Fruit fly (Drosophila melanogaster): Measurements from ENCODE around the gene CG33178.

CG33178 gene

dm6 chrX:15076606-15077005 lies 6.0 kb upstream of the CG33178 start (continued):
- no peak for TF ChIP-seq CG13287 (GFP tag; IDR thresholded peaks at IDR 0.05; ENCODE audit: partially characterized antibody)
- no peak for TF ChIP-seq CHES-1-like (GFP tag; optimal IDR thresholded peaks at IDR 0.05)
- TF ChIP-seq CG13624 (GFP tag; optimal IDR thresholded peaks at IDR 0.05) = no peak
- no peak for TF ChIP-seq CG43689 (GFP tag; IDR thresholded peaks at IDR 0.05)
- 0 out of 3 replicates have a peak, but pooled peaks have one; percentile 41 for TF ChIP-seq row (GFP tag; IDR thresholded peaks at IDR 0.05)
- no peak for TF ChIP-seq CG7372 (GFP tag; IDR thresholded peaks at IDR 0.05)
- no peak for TF ChIP-seq Aef1 (GFP tag; IDR thresholded peaks at IDR 0.05)
- TF ChIP-seq Six4 (GFP tag; optimal IDR thresholded peaks at IDR 0.05) = no peak
- TF ChIP-seq bowl (GFP tag; IDR thresholded peaks at IDR 0.05) = no peak
- no peak for TF ChIP-seq al (GFP tag; IDR thresholded peaks at IDR 0.05)
- TF ChIP-seq ro (GFP tag; IDR thresholded peaks at IDR 0.05) = no peak
- TF ChIP-seq CG6765 (GFP tag; optimal IDR thresholded peaks at IDR 0.05) = no peak
- TF ChIP-seq CG9932 (GFP tag; IDR thresholded peaks at IDR 0.05) = peak; percentile 15; the same call in 1 of the 2 replicates
- no peak for TF ChIP-seq grau (tag; optimal IDR thresholded peaks at IDR 0.05)
- no peak for TF ChIP-seq nerfin-1 (tag; optimal IDR thresholded peaks at IDR 0.05)
- TF ChIP-seq chif (GFP tag; optimal IDR thresholded peaks at IDR 0.05) = no peak
- no peak for TF ChIP-seq insv (GFP tag; optimal IDR thresholded peaks at IDR 0.05)
- no peak for TF ChIP-seq cad (GFP tag; optimal IDR thresholded peaks at IDR 0.05)
- TF ChIP-seq CG8388 (GFP tag; optimal IDR thresholded peaks at IDR 0.05) = peak; percentile 65
- no peak for TF ChIP-seq klu (GFP tag; IDR thresholded peaks at IDR 0.05)
- no peak; the same call in 2 of the 3 replicates for TF ChIP-seq tgo (GFP tag; IDR thresholded peaks at IDR 0.05)
- TF ChIP-seq az2 (GFP tag; optimal IDR thresholded peaks at IDR 0.05) = no peak
- TF ChIP-seq bigmax (GFP tag; optimal IDR thresholded peaks at IDR 0.05) = no peak
- no peak for TF ChIP-seq CG9215 (GFP tag; IDR thresholded peaks at IDR 0.05)

- TF ChIP-seq Nf-YC (tag; optimal IDR thresholded peaks at IDR 0.05) (peak; percentile 43), bsh (GFP tag; optimal IDR thresholded peaks at IDR 0.05) (peak in 1 of 2 experiments; percentile 35), Med (GFP tag) (peak; percentile 30), sens (GFP tag) (peak; percentile 62), Nf-YB (GFP tag; optimal IDR thresholded peaks at IDR 0.05) (peak; percentile 15), nom (GFP tag; optimal IDR thresholded peaks at IDR 0.05) (peak; percentile 53), CG10321 (GFP tag; IDR thresholded peaks at IDR 0.05) (no peak), Hr78 (GFP tag; optimal IDR thresholded peaks at IDR 0.05) (peak in 1 of 2 experiments; percentile 79), slp2 (GFP tag; optimal IDR thresholded peaks at IDR 0.05) (no peak)
Observed at dm6 chrX:15077576-15078136, 5.0 kb upstream of the CG33178 start.

- TF ChIP-seq CG1603 (tag; optimal IDR thresholded peaks at IDR 0.05) (peak; percentile 15), CG31224 (GFP tag; IDR thresholded peaks at IDR 0.05) (no peak), CG15696 (tag; optimal IDR thresholded peaks at IDR 0.05) (peak; percentile 29), CG12299 (tag; optimal IDR thresholded peaks at IDR 0.05) (peak; percentile 14), CG18599 (GFP tag; optimal IDR thresholded peaks at IDR 0.05) (peak; percentile 9), CrebB (tag; optimal IDR thresholded peaks at IDR 0.05) (peak; percentile 13), gce (GFP tag; IDR thresholded peaks at IDR 0.05) (peak; percentile 14; the same call in 1 of the 3 replicates), CG2889 (GFP tag; IDR thresholded peaks at IDR 0.05) (no peak), CG16815 (GFP tag; optimal IDR thresholded peaks at IDR 0.05) (no peak), dmrt11E (tag; optimal IDR thresholded peaks at IDR 0.05) (peak; percentile 25), hth (optimal IDR thresholded peaks at IDR 0.05) (no peak), MBD-R2 (GFP tag; IDR thresholded peaks at IDR 0.05) (no peak), vnd (GFP tag; IDR thresholded peaks at IDR 0.05; ENCODE audit: partially characterized antibody) (no peak), exex (tag; optimal IDR thresholded peaks at IDR 0.05) (peak; percentile 96), Hey (tag; optimal IDR thresholded peaks at IDR 0.05) (no peak), CG4707 (GFP tag; optimal IDR thresholded peaks at IDR 0.05) (peak; percentile 28), Fer1 (GFP tag; optimal IDR thresholded peaks at IDR 0.05) (peak; percentile 21), grn (GFP tag; optimal IDR thresholded peaks at IDR 0.05) (peak; percentile 94)
Observed at dm6 chrX:15078394-15078793, 4.2 kb upstream of the CG33178 start.

Measured in whole organism, embryonic.